Fruit fly (Drosophila melanogaster): ENCODE results near the gene mRpS6.

DNA sequence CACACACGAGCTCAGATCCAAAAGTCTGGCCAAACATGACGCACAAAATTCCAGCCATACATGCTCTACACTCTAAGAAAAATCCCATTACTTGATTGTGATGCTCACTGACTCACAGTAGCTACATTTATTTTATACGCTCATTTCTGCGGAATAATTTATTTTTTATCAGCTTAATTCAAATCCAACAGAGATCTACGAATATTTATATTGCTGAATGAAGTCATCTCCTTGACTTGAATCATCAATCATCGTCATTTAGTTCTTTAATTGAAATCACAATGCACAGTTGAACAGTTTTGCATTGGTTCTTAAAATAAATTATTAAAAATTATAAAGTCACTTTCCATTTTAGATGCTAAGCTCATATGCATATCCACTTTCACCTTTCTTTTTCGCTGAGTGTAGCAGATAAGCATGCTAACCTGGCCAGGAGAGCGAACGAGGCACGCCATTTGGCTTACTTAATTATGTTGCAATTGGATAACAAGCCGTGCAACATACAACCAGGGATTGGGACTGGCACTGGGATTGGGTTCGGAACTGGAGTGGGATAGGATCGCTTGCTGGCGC, 31.2 kb downstream of the mRpS6 start:
- TF ChIP-seq CG14711 (tag; optimal IDR thresholded peaks at IDR 0.05) (no peak), Clk (GFP tag; optimal IDR thresholded peaks at IDR 0.05) (no peak), CG12768 (GFP tag; optimal IDR thresholded peaks at IDR 0.05) (no peak), CG7045 (GFP tag; optimal IDR thresholded peaks at IDR 0.05) (no peak), CG33017 (tag; optimal IDR thresholded peaks at IDR 0.05) (no peak)
